Worm (Caenorhabditis elegans) whole organism, L4 larva: ENCODE results near the gene F42A6.2.

Source experiments
- F26F4.8 ChIP-seq: fragments of 200-800 bp; sonication (Bioruptor generic); conservative IDR thresholded peaks from 2 replicates; pipeline ENCODE4 v1.3.6; 2022; ENCODE audit warnings: missing genetic modification characterization, missing compliant biosample characterization
- F37D6.2 ChIP-seq: sonication (generic microtip); optimal IDR thresholded peaks from 2 replicates; lab custom pipeline; 2016; ENCODE audit warnings: mild to moderate bottlenecking, missing genetic modification characterization, missing compliant biosample characterization
- T20F7.1 ChIP-seq: fragments of 200-800 bp; sonication (Bioruptor generic); optimal IDR thresholded peaks from 2 replicates; lab custom pipeline; 2018; ENCODE audit warnings: mild to moderate bottlenecking, missing genetic modification characterization, missing compliant biosample characterization
- Y105C5A.15 ChIP-seq: fragments of 200-800 bp; sonication (Bioruptor generic); IDR thresholded peaks from 2 replicates; pipeline ENCODE4 v1.3.6; 2022; ENCODE audit warnings: missing genetic modification characterization, missing compliant biosample characterization
- Y5F2A.4 ChIP-seq: fragments of 200-800 bp; sonication (Bioruptor generic); optimal IDR thresholded peaks from 2 replicates; lab custom pipeline; 2018; ENCODE audit warnings: mild to moderate bottlenecking, missing genetic modification characterization, missing compliant biosample characterization
- ZK337.2 ChIP-seq: fragments of 200-800 bp; sonication (Bioruptor generic); IDR thresholded peaks from 2 replicates; pipeline ENCODE4 v1.3.6; 2022; ENCODE audit warnings: missing genetic modification reagents, missing genetic modification characterization, missing compliant biosample characterization
- ZK546.5 ChIP-seq, 2 experiments: sonication (generic microtip); optimal IDR thresholded peaks; 2 replicates each; lab custom pipeline; 2017; ENCODE audit warnings: missing biosample characterization in 2 of 2, missing genetic modification characterization in 2 of 2
- ceh-28 ChIP-seq: fragments of 150-350 bp; optimal IDR thresholded peaks from 2 replicates; lab custom pipeline; 2014; ENCODE audit warnings: missing biosample characterization, missing genetic modification reagents, missing genetic modification characterization
- ceh-32 ChIP-seq: sonication (generic microtip); optimal IDR thresholded peaks from 2 replicates; lab custom pipeline; 2016; ENCODE audit warnings: mild to moderate bottlenecking, missing genetic modification characterization, missing compliant biosample characterization; ENCODE audit not compliant: poor library complexity
- ceh-44 ChIP-seq: fragments of 200-800 bp; sonication (Bioruptor generic); IDR thresholded peaks from 2 replicates; pipeline ENCODE4 v1.3.6; 2022; ENCODE audit warnings: missing genetic modification reagents, missing genetic modification characterization, missing compliant biosample characterization
- ceh-62 ChIP-seq: sonication (generic microtip); optimal IDR thresholded peaks from 2 replicates; lab custom pipeline; 2017; ENCODE audit warnings: missing biosample characterization, missing genetic modification characterization
- cey-2 ChIP-seq: sonication (generic microtip); optimal IDR thresholded peaks from 3 replicates; lab custom pipeline; 2017; ENCODE audit warnings: missing genetic modification characterization, mild to moderate bottlenecking, missing compliant biosample characterization, antibody characterized with exemption, borderline replicate concordance; ENCODE audit not compliant: insufficient read depth
- ctbp-1 ChIP-seq: fragments of 200-800 bp; sonication (Bioruptor generic); IDR thresholded peaks from 2 replicates; pipeline ENCODE4 v1.3.6; 2022; ENCODE audit warnings: missing genetic modification reagents, missing genetic modification characterization, missing compliant biosample characterization
- daf-19 ChIP-seq: fragments of 200-800 bp; sonication (Bioruptor generic); conservative IDR thresholded peaks from 2 replicates; pipeline ENCODE4 v1.3.6; 2022; ENCODE audit warnings: missing genetic modification characterization, missing compliant biosample characterization
- daf-8 ChIP-seq: fragments of 200-800 bp; sonication (Bioruptor generic); IDR thresholded peaks from 2 replicates; pipeline ENCODE4 v1.3.6; 2022; ENCODE audit warnings: missing genetic modification characterization, missing compliant biosample characterization
- dmd-6 ChIP-seq: fragments of 200-800 bp; sonication (Bioruptor generic); IDR thresholded peaks from 2 replicates; pipeline ENCODE4 v1.3.6; 2022; ENCODE audit warnings: missing genetic modification reagents, missing genetic modification characterization, missing compliant biosample characterization
- dmd-8 ChIP-seq: fragments of 200-800 bp; sonication (Bioruptor generic); IDR thresholded peaks from 2 replicates; pipeline ENCODE4 v1.3.6; 2022; ENCODE audit warnings: missing genetic modification characterization, missing compliant biosample characterization
- duxl-1 ChIP-seq: sonication (generic microtip); optimal IDR thresholded peaks from 2 replicates; lab custom pipeline; 2016; ENCODE audit warnings: mild to moderate bottlenecking, missing genetic modification characterization, moderate library complexity, missing compliant biosample characterization; ENCODE audit not compliant: poor library complexity
- hif-1 ChIP-seq, 2 experiments: sonication (generic microtip); optimal IDR thresholded peaks; 2 replicates each; lab custom pipeline; 2016 to 2017; ENCODE audit warnings: missing compliant biosample characterization in 2 of 2, missing genetic modification characterization in 2 of 2, missing genetic modification reagents in 2 of 2, missing genotype in 2 of 2, mild to moderate bottlenecking in 1 of 2
- hlh-30 ChIP-seq: sonication (generic microtip); optimal IDR thresholded peaks from 2 replicates; lab custom pipeline; 2017; ENCODE audit warnings: antibody characterized with exemption, mild to moderate bottlenecking, missing genetic modification characterization, missing compliant biosample characterization; ENCODE audit not compliant: insufficient read depth
- hmg-1.1 ChIP-seq: fragments of 200-800 bp; sonication (Bioruptor generic); IDR thresholded peaks from 2 replicates; pipeline ENCODE4 v1.3.6; 2022; ENCODE audit warnings: missing genetic modification reagents, missing genetic modification characterization, missing compliant biosample characterization
- lin-1 ChIP-seq: fragments of 200-800 bp; sonication (Bioruptor generic); IDR thresholded peaks from 2 replicates; pipeline ENCODE4 v1.3.6; 2022; ENCODE audit warnings: missing genetic modification reagents, missing genetic modification characterization, missing compliant biosample characterization
- lin-13 ChIP-seq: fragments of 150-350 bp; optimal IDR thresholded peaks from 2 replicates; lab custom pipeline; 2014; ENCODE audit warnings: missing biosample characterization, missing genetic modification reagents, missing genetic modification characterization
- lin-15B ChIP-seq: fragments of 150-350 bp; sonication (generic microtip); optimal IDR thresholded peaks from 3 replicates; lab custom pipeline; 2014; ENCODE audit warnings: missing biosample characterization, missing genetic modification characterization
- lin-29 ChIP-seq: fragments of 200-800 bp; sonication (Bioruptor generic); IDR thresholded peaks from 2 replicates; pipeline ENCODE4 v1.3.6; 2022; ENCODE audit warnings: missing genetic modification reagents, missing genetic modification characterization, missing compliant biosample characterization
- lin-38 ChIP-seq: fragments of 200-800 bp; sonication (Bioruptor generic); IDR thresholded peaks from 2 replicates; pipeline ENCODE4 v1.3.6; 2022; ENCODE audit warnings: missing genetic modification reagents, missing genetic modification characterization, missing compliant biosample characterization
- lin-39 ChIP-seq: fragments of 150-350 bp; optimal IDR thresholded peaks from 2 replicates; lab custom pipeline; 2014; ENCODE audit warnings: missing biosample characterization, missing genetic modification reagents, missing genetic modification characterization
- madf-9 ChIP-seq: fragments of 200-800 bp; sonication (Bioruptor generic); conservative IDR thresholded peaks from 2 replicates; pipeline ENCODE4 v1.3.6; 2022; ENCODE audit warnings: missing genetic modification reagents, missing genetic modification characterization, missing compliant biosample characterization
- mdl-1 ChIP-seq, 2 experiments: fragments of 150-350 bp in 1 of 2; sonication (generic microtip) in 1 of 2; optimal IDR thresholded peaks; 2 replicates each; lab custom pipeline; 2014 to 2017; ENCODE audit warnings: missing biosample characterization in 2 of 2, missing genetic modification characterization in 2 of 2
- mxl-3 ChIP-seq: fragments of 200-800 bp; sonication (Bioruptor generic); optimal IDR thresholded peaks from 2 replicates; lab custom pipeline; 2018; ENCODE audit warnings: mild to moderate bottlenecking, missing genetic modification characterization, missing compliant biosample characterization
- nhr-10 ChIP-seq: fragments of 150-350 bp; optimal IDR thresholded peaks from 2 replicates; lab custom pipeline; 2014; ENCODE audit warnings: missing biosample characterization, missing genetic modification characterization
- nhr-102 ChIP-seq: sonication (generic microtip); optimal IDR thresholded peaks from 2 replicates; lab custom pipeline; 2016; ENCODE audit warnings: mild to moderate bottlenecking, missing genetic modification characterization, moderate library complexity, missing compliant biosample characterization
- nhr-25 ChIP-seq: sonication (generic microtip); optimal IDR thresholded peaks from 2 replicates; lab custom pipeline; 2017; ENCODE audit warnings: missing genetic modification characterization, mild to moderate bottlenecking, missing compliant biosample characterization, antibody characterized with exemption, moderate library complexity, borderline replicate concordance; ENCODE audit not compliant: insufficient read depth
- nhr-28 ChIP-seq: fragments of 150-350 bp; optimal IDR thresholded peaks from 2 replicates; lab custom pipeline; 2014; ENCODE audit warnings: missing biosample characterization, missing genetic modification characterization
- nhr-41 ChIP-seq: fragments of 200-800 bp; sonication (Bioruptor generic); IDR thresholded peaks from 2 replicates; pipeline ENCODE4 v1.3.6; 2022; ENCODE audit warnings: missing genetic modification reagents, missing genetic modification characterization, missing compliant biosample characterization
- nhr-6 ChIP-seq: fragments of 150-350 bp; optimal IDR thresholded peaks from 2 replicates; lab custom pipeline; 2014; ENCODE audit warnings: missing biosample characterization, missing genetic modification characterization
- nhr-77 ChIP-seq: fragments of 150-350 bp; optimal IDR thresholded peaks from 2 replicates; lab custom pipeline; 2014; ENCODE audit warnings: missing biosample characterization, missing genetic modification characterization
- pha-4 ChIP-seq, 2 experiments: fragments of 150-350 bp in 1 of 2; fragments of 200-800 bp in 1 of 2; sonication (Bioruptor generic) in 1 of 2; IDR thresholded peaks in 1 of 2; optimal IDR thresholded peaks in 1 of 2; 2 replicates each; pipeline versions ENCODE4 v1.3.6 to Lab custom; 2014 to 2022; ENCODE audit warnings: missing genetic modification characterization in 2 of 2, missing genetic modification reagents in 2 of 2, missing biosample characterization in 1 of 2, missing compliant biosample characterization in 1 of 2
- set-16 ChIP-seq: fragments of 200-800 bp; sonication (Bioruptor generic); IDR thresholded peaks from 2 replicates; pipeline ENCODE4 v1.3.6; 2022; ENCODE audit warnings: missing genetic modification reagents, missing genetic modification characterization, missing compliant biosample characterization
- skn-1 ChIP-seq: fragments of 150-350 bp; optimal IDR thresholded peaks from 2 replicates; lab custom pipeline; 2014; ENCODE audit warnings: missing biosample characterization, missing genetic modification characterization
- snpc-4 ChIP-seq: fragments of 150-350 bp; optimal IDR thresholded peaks from 2 replicates; lab custom pipeline; 2014; ENCODE audit warnings: missing biosample characterization, missing genetic modification characterization
- spr-1 ChIP-seq: sonication (generic microtip); optimal IDR thresholded peaks from 2 replicates; lab custom pipeline; 2016; ENCODE audit warnings: mild to moderate bottlenecking, missing genetic modification characterization, missing compliant biosample characterization
- unc-39 ChIP-seq: sonication (generic microtip); optimal IDR thresholded peaks from 2 replicates; lab custom pipeline; 2017; ENCODE audit warnings: missing biosample characterization, missing genetic modification characterization
- zag-1 ChIP-seq: fragments of 150-350 bp; optimal IDR thresholded peaks from 2 replicates; lab custom pipeline; 2014; ENCODE audit warnings: missing biosample characterization, missing genetic modification characterization
- zfp-3 ChIP-seq: fragments of 200-800 bp; sonication (Bioruptor generic); conservative IDR thresholded peaks from 2 replicates; pipeline ENCODE4 v1.3.6; 2022; ENCODE audit warnings: missing genetic modification reagents, missing genetic modification characterization, missing compliant biosample characterization
- zip-11 ChIP-seq: fragments of 200-800 bp; sonication (Bioruptor generic); IDR thresholded peaks from 2 replicates; pipeline ENCODE4 v1.3.6; 2022; ENCODE audit warnings: missing genetic modification characterization, missing compliant biosample characterization
- zip-2 ChIP-seq: fragments of 150-350 bp; optimal IDR thresholded peaks from 2 replicates; lab custom pipeline; 2014; ENCODE audit warnings: missing biosample characterization, missing genetic modification characterization
- ztf-11 ChIP-seq: fragments of 150-350 bp; optimal IDR thresholded peaks from 2 replicates; lab custom pipeline; 2014; ENCODE audit warnings: missing biosample characterization, missing genetic modification characterization
- ztf-7 ChIP-seq: fragments of 150-350 bp; optimal IDR thresholded peaks from 2 replicates; lab custom pipeline; 2014; ENCODE audit warnings: missing biosample characterization, missing genetic modification characterization

The F42A6.2 gene

DNA sequence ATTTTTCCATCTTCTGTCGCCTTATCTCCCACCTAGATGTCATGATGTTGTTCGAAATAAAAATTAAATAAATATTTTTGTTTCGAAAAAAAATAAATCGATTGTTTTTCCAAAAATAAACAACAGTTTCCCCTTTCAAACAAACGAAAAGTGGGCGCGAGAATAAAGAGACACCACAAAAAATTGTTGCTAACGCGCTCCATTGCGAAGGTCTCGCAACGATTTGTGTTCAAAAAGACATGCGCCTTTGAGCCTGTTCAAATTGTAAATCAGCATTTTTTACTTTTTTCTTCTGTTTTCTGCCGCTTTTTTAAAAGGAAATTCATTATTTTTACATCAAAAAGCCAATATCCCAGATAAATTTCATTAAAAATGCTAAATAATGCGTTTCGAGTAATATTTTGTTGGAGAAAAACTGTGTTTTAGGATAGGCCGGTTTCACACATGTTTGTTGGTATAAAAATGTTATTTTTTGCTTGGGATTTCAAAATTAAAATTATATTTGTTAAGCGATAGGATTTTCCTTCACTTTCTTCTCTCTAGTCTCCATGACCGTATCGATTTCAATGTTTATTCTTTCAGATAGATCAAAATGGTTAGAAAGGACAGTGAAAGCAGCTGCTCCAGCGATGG is 46.6 kb upstream of the F42A6.2 start, which contains the start of gene W08E12.7 (continued):
- TF ChIP-seq zfp-3 (GFP tag; lab: Robert Waterston, UW) (peak; percentile 87), duxl-1 (tag; lab: Kevin White, UChicago) (peak; percentile 79), ceh-62 (no peak), lin-29 (GFP tag; lab: Robert Waterston, UW) (peak; percentile 71; the same call in 1 of the 2 replicates), nhr-10 (tag; lab: Kevin White, UChicago) (no peak), zip-11 (no peak), ztf-7 (peak; percentile 50), hlh-30 (tag; lab: Kevin White, UChicago) (peak; percentile 97), nhr-41 (GFP tag; lab: Robert Waterston, UW) (no peak), lin-39 (tag; lab: Kevin White, UChicago) (no peak), daf-8 (GFP tag; lab: Robert Waterston, UW) (no peak), ztf-11 (tag; lab: Kevin White, UChicago) (no peak), ctbp-1 (GFP tag; lab: Robert Waterston, UW) (peak; percentile 57; the same call in 1 of the 2 replicates), nhr-77 (tag; lab: Kevin White, UChicago) (peak; percentile 98), lin-1 (GFP tag; lab: Robert Waterston, UW) (no peak), F37D6.2 (peak; percentile 69), mxl-3 (peak; percentile 79), unc-39 (no peak), hif-1 (tag; optimal IDR thresholded peaks at IDR 0.05; lab: Kevin White, UChicago) (peak; percentile 27 to 87), nhr-28 (peak; percentile 96), T20F7.1 (GFP tag; lab: Kevin White, UChicago) (no peak), snpc-4 (tag; lab: Kevin White, UChicago) (peak; percentile 9), nhr-102 (no peak), Y105C5A.15 (no peak), zag-1 (tag; lab: Kevin White, UChicago) (no peak), cey-2 (tag; lab: Kevin White, UChicago) (no peak), ceh-28 (tag; lab: Kevin White, UChicago) (peak; percentile 32), nhr-6 (peak; percentile 92), ceh-44 (GFP tag; lab: Robert Waterston, UW) (peak; percentile 91), zip-2 (tag; lab: Kevin White, UChicago) (peak; percentile 39), lin-13 (GFP tag; lab: Kevin White, UChicago) (peak; percentile 97), ceh-32 (tag; lab: Kevin White, UChicago) (no peak), lin-38 (GFP tag; lab: Robert Waterston, UW) (peak; percentile 100), madf-9 (GFP tag; lab: Robert Waterston, UW) (peak; percentile 74; the same call in 1 of the 2 replicates), mdl-1 (tag; optimal IDR thresholded peaks at IDR 0.05; lab: Kevin White, UChicago) (peak; percentile 58 to 94), spr-1 (peak; percentile 68), dmd-8 (GFP tag; lab: Robert Waterston, UW) (no peak), daf-19 (no peak), F26F4.8 (no peak), nhr-25 (tag; lab: Kevin White, UChicago) (peak; percentile 64), lin-15B (tag; lab: Kevin White, UChicago) (peak; percentile 91), ZK546.5 (tag; optimal IDR thresholded peaks at IDR 0.05; lab: Kevin White, UChicago) (peak in 1 of 2 experiments; percentile 53), set-16 (no peak), dmd-6 (GFP tag; lab: Robert Waterston, UW) (peak; percentile 84), pha-4 (GFP tag; IDR thresholded peaks at IDR 0.05; lab: Robert Waterston, UW) (no peak), pha-4 (tag; optimal IDR thresholded peaks at IDR 0.05; lab: Kevin White, UChicago) (peak; percentile 99), hmg-1.1 (GFP tag; lab: Robert Waterston, UW) (peak; percentile 87), skn-1 (tag; lab: Kevin White, UChicago) (no peak), ZK337.2 (GFP tag; lab: Robert Waterston, UW) (no peak), Y5F2A.4 (GFP tag; lab: Kevin White, UChicago) (no peak)
